Worm (Caenorhabditis elegans) whole organism, L4 larva: ENCODE data around the gene T15H9.5.

Experiments
- F10B5.3 ChIP-seq: sonication (generic microtip); optimal IDR thresholded peaks from 2 replicates; lab custom pipeline; 2016; ENCODE audit warnings: mild to moderate bottlenecking, missing genetic modification characterization, missing compliant biosample characterization
- F26F4.8 ChIP-seq: fragments of 200-800 bp; sonication (Bioruptor generic); conservative IDR thresholded peaks from 2 replicates; pipeline ENCODE4 v1.3.6; 2022; ENCODE audit warnings: missing genetic modification characterization, missing compliant biosample characterization
- F49E8.2 ChIP-seq: sonication (generic microtip); optimal IDR thresholded peaks from 2 replicates; lab custom pipeline; 2016; ENCODE audit warnings: missing compliant biosample characterization, mild to moderate bottlenecking, missing genetic modification characterization, borderline replicate concordance
- R02D3.7 ChIP-seq: fragments of 150-350 bp; sonication (generic microtip); optimal IDR thresholded peaks from 3 replicates; lab custom pipeline; 2014; ENCODE audit warnings: missing biosample characterization, missing genetic modification characterization
- T20F7.1 ChIP-seq: fragments of 200-800 bp; sonication (Bioruptor generic); optimal IDR thresholded peaks from 2 replicates; lab custom pipeline; 2018; ENCODE audit warnings: mild to moderate bottlenecking, missing genetic modification characterization, missing compliant biosample characterization
- T26A8.4 ChIP-seq: fragments of 200-800 bp; sonication (Bioruptor generic); IDR thresholded peaks from 2 replicates; pipeline ENCODE4 v1.3.6; 2022; ENCODE audit warnings: missing genetic modification characterization, missing compliant biosample characterization
- Y105C5A.15 ChIP-seq: fragments of 200-800 bp; sonication (Bioruptor generic); IDR thresholded peaks from 2 replicates; pipeline ENCODE4 v1.3.6; 2022; ENCODE audit warnings: missing genetic modification characterization, missing compliant biosample characterization
- Y48G9A.11 ChIP-seq: fragments of 200-800 bp; sonication (Bioruptor generic); IDR thresholded peaks from 2 replicates; pipeline ENCODE4 v1.3.6; 2022; ENCODE audit warnings: missing genetic modification reagents, missing genetic modification characterization, missing compliant biosample characterization
- attf-4 ChIP-seq: sonication (generic microtip); optimal IDR thresholded peaks from 3 replicates; lab custom pipeline; 2017; ENCODE audit warnings: missing biosample characterization, missing genetic modification characterization
- ceh-32 ChIP-seq: sonication (generic microtip); optimal IDR thresholded peaks from 2 replicates; lab custom pipeline; 2016; ENCODE audit warnings: mild to moderate bottlenecking, missing genetic modification characterization, missing compliant biosample characterization; ENCODE audit not compliant: poor library complexity
- ceh-44 ChIP-seq: fragments of 200-800 bp; sonication (Bioruptor generic); IDR thresholded peaks from 2 replicates; pipeline ENCODE4 v1.3.6; 2022; ENCODE audit warnings: missing genetic modification reagents, missing genetic modification characterization, missing compliant biosample characterization
- ceh-62 ChIP-seq: sonication (generic microtip); optimal IDR thresholded peaks from 2 replicates; lab custom pipeline; 2017; ENCODE audit warnings: missing biosample characterization, missing genetic modification characterization
- ces-1 ChIP-seq: fragments of 150-350 bp; sonication (generic microtip); optimal IDR thresholded peaks from 4 replicates; lab custom pipeline; 2014; ENCODE audit warnings: missing biosample characterization, missing genetic modification reagents, missing genetic modification characterization
- cey-2 ChIP-seq: sonication (generic microtip); optimal IDR thresholded peaks from 3 replicates; lab custom pipeline; 2017; ENCODE audit warnings: missing genetic modification characterization, mild to moderate bottlenecking, missing compliant biosample characterization, antibody characterized with exemption, borderline replicate concordance; ENCODE audit not compliant: insufficient read depth
- ctbp-1 ChIP-seq: fragments of 200-800 bp; sonication (Bioruptor generic); IDR thresholded peaks from 2 replicates; pipeline ENCODE4 v1.3.6; 2022; ENCODE audit warnings: missing genetic modification reagents, missing genetic modification characterization, missing compliant biosample characterization
- daf-8 ChIP-seq: fragments of 200-800 bp; sonication (Bioruptor generic); IDR thresholded peaks from 2 replicates; pipeline ENCODE4 v1.3.6; 2022; ENCODE audit warnings: missing genetic modification characterization, missing compliant biosample characterization
- dpl-1 ChIP-seq: fragments of 150-350 bp; optimal IDR thresholded peaks from 2 replicates; lab custom pipeline; 2014; ENCODE audit warnings: missing biosample characterization, missing genetic modification reagents, missing genetic modification characterization
- egl-27 ChIP-seq: sonication (generic microtip); optimal IDR thresholded peaks from 3 replicates; lab custom pipeline; 2017; ENCODE audit warnings: missing biosample characterization, missing genetic modification reagents, missing genetic modification characterization
- fkh-10 ChIP-seq: fragments of 150-350 bp; optimal IDR thresholded peaks from 2 replicates; lab custom pipeline; 2014; ENCODE audit warnings: missing biosample characterization, missing genetic modification reagents, missing genetic modification characterization
- hif-1 ChIP-seq, 2 experiments: sonication (generic microtip); optimal IDR thresholded peaks; 2 replicates each; lab custom pipeline; 2016 to 2017; ENCODE audit warnings: missing compliant biosample characterization in 2 of 2, missing genetic modification characterization in 2 of 2, missing genetic modification reagents in 2 of 2, missing genotype in 2 of 2, mild to moderate bottlenecking in 1 of 2
- hlh-11 ChIP-seq: fragments of 200-800 bp; sonication (Bioruptor generic); optimal IDR thresholded peaks from 2 replicates; lab custom pipeline; 2018; ENCODE audit warnings: mild to moderate bottlenecking, missing genetic modification characterization, missing compliant biosample characterization
- hlh-30 ChIP-seq: sonication (generic microtip); optimal IDR thresholded peaks from 2 replicates; lab custom pipeline; 2017; ENCODE audit warnings: antibody characterized with exemption, mild to moderate bottlenecking, missing genetic modification characterization, missing compliant biosample characterization; ENCODE audit not compliant: insufficient read depth
- hmg-1.1 ChIP-seq: fragments of 200-800 bp; sonication (Bioruptor generic); IDR thresholded peaks from 2 replicates; pipeline ENCODE4 v1.3.6; 2022; ENCODE audit warnings: missing genetic modification reagents, missing genetic modification characterization, missing compliant biosample characterization
- lin-1 ChIP-seq: fragments of 200-800 bp; sonication (Bioruptor generic); IDR thresholded peaks from 2 replicates; pipeline ENCODE4 v1.3.6; 2022; ENCODE audit warnings: missing genetic modification reagents, missing genetic modification characterization, missing compliant biosample characterization
- lin-15B ChIP-seq: fragments of 150-350 bp; sonication (generic microtip); optimal IDR thresholded peaks from 3 replicates; lab custom pipeline; 2014; ENCODE audit warnings: missing biosample characterization, missing genetic modification characterization
- lin-29 ChIP-seq: fragments of 200-800 bp; sonication (Bioruptor generic); IDR thresholded peaks from 2 replicates; pipeline ENCODE4 v1.3.6; 2022; ENCODE audit warnings: missing genetic modification reagents, missing genetic modification characterization, missing compliant biosample characterization
- lsy-2 ChIP-seq, 2 experiments: fragments of 150-350 bp in 1 of 2; sonication (generic microtip) in 1 of 2; optimal IDR thresholded peaks; 2 replicates each; lab custom pipeline; 2014 to 2017; ENCODE audit warnings: missing biosample characterization in 2 of 2, missing genetic modification characterization in 2 of 2
- mdl-1 ChIP-seq, 2 experiments: fragments of 150-350 bp in 1 of 2; sonication (generic microtip) in 1 of 2; optimal IDR thresholded peaks; 2 replicates each; lab custom pipeline; 2014 to 2017; ENCODE audit warnings: missing biosample characterization in 2 of 2, missing genetic modification characterization in 2 of 2
- mdt-29 ChIP-seq: fragments of 200-800 bp; sonication (Bioruptor generic); IDR thresholded peaks from 2 replicates; pipeline ENCODE4 v1.3.6; 2022; ENCODE audit warnings: missing genetic modification reagents, missing genetic modification characterization, missing compliant biosample characterization
- mxl-2 ChIP-seq: fragments of 200-800 bp; sonication (Bioruptor generic); conservative IDR thresholded peaks from 2 replicates; pipeline ENCODE4 v1.3.6; 2022; ENCODE audit warnings: missing genetic modification reagents, missing genetic modification characterization, missing compliant biosample characterization
- mxl-3 ChIP-seq: fragments of 200-800 bp; sonication (Bioruptor generic); optimal IDR thresholded peaks from 2 replicates; lab custom pipeline; 2018; ENCODE audit warnings: mild to moderate bottlenecking, missing genetic modification characterization, missing compliant biosample characterization
- nhr-11 ChIP-seq: fragments of 150-350 bp; optimal IDR thresholded peaks from 2 replicates; lab custom pipeline; 2014; ENCODE audit warnings: missing biosample characterization, missing genetic modification characterization
- nhr-111 ChIP-seq: fragments of 200-800 bp; sonication (Bioruptor generic); optimal IDR thresholded peaks from 2 replicates; lab custom pipeline; 2018; ENCODE audit warnings: mild to moderate bottlenecking, missing genetic modification characterization, missing compliant biosample characterization
- nhr-28 ChIP-seq: fragments of 150-350 bp; optimal IDR thresholded peaks from 2 replicates; lab custom pipeline; 2014; ENCODE audit warnings: missing biosample characterization, missing genetic modification characterization
- nhr-41 ChIP-seq: fragments of 200-800 bp; sonication (Bioruptor generic); IDR thresholded peaks from 2 replicates; pipeline ENCODE4 v1.3.6; 2022; ENCODE audit warnings: missing genetic modification reagents, missing genetic modification characterization, missing compliant biosample characterization
- nhr-48 ChIP-seq: sonication (generic microtip); optimal IDR thresholded peaks from 2 replicates; lab custom pipeline; 2016; ENCODE audit warnings: mild to moderate bottlenecking, missing genetic modification characterization, missing compliant biosample characterization
- nhr-76 ChIP-seq: fragments of 150-350 bp; optimal IDR thresholded peaks from 2 replicates; lab custom pipeline; 2014; ENCODE audit warnings: missing biosample characterization, missing genetic modification characterization
- nhr-77 ChIP-seq: fragments of 150-350 bp; optimal IDR thresholded peaks from 2 replicates; lab custom pipeline; 2014; ENCODE audit warnings: missing biosample characterization, missing genetic modification characterization
- rbr-2 ChIP-seq: sonication (generic microtip); optimal IDR thresholded peaks from 2 replicates; lab custom pipeline; 2016; ENCODE audit warnings: missing genotype, missing genetic modification characterization, missing compliant biosample characterization
- snpc-1.2 ChIP-seq: fragments of 200-800 bp; sonication (Bioruptor generic); IDR thresholded peaks from 2 replicates; pipeline ENCODE4 v1.3.6; 2022; ENCODE audit warnings: missing genetic modification reagents, missing genetic modification characterization, missing compliant biosample characterization
- snpc-4 ChIP-seq: fragments of 150-350 bp; optimal IDR thresholded peaks from 2 replicates; lab custom pipeline; 2014; ENCODE audit warnings: missing biosample characterization, missing genetic modification characterization
- spr-1 ChIP-seq: sonication (generic microtip); optimal IDR thresholded peaks from 2 replicates; lab custom pipeline; 2016; ENCODE audit warnings: mild to moderate bottlenecking, missing genetic modification characterization, missing compliant biosample characterization
- spr-3 ChIP-seq: fragments of 200-800 bp; sonication (Bioruptor generic); optimal IDR thresholded peaks from 2 replicates; lab custom pipeline; 2018; ENCODE audit warnings: mild to moderate bottlenecking, missing genetic modification characterization, missing compliant biosample characterization
- unc-62 ChIP-seq, 3 experiments: fragments of 150-350 bp in 1 of 3; sonication (generic microtip); optimal IDR thresholded peaks in 2 of 3; peaks in 1 of 3; 1 replicate in 1 of 3; 2 replicates in 2 of 3; lab custom pipeline; 2014 to 2017; ENCODE audit warnings: missing biosample characterization in 3 of 3, missing genetic modification characterization in 3 of 3, missing genetic modification reagents in 3 of 3, missing genotype in 1 of 3
- zag-1 ChIP-seq: fragments of 150-350 bp; optimal IDR thresholded peaks from 2 replicates; lab custom pipeline; 2014; ENCODE audit warnings: missing biosample characterization, missing genetic modification characterization
- zfp-3 ChIP-seq: fragments of 200-800 bp; sonication (Bioruptor generic); conservative IDR thresholded peaks from 2 replicates; pipeline ENCODE4 v1.3.6; 2022; ENCODE audit warnings: missing genetic modification reagents, missing genetic modification characterization, missing compliant biosample characterization
- zip-11 ChIP-seq: fragments of 200-800 bp; sonication (Bioruptor generic); IDR thresholded peaks from 2 replicates; pipeline ENCODE4 v1.3.6; 2022; ENCODE audit warnings: missing genetic modification characterization, missing compliant biosample characterization
- zip-2 ChIP-seq: fragments of 150-350 bp; optimal IDR thresholded peaks from 2 replicates; lab custom pipeline; 2014; ENCODE audit warnings: missing biosample characterization, missing genetic modification characterization
- ztf-11 ChIP-seq: fragments of 150-350 bp; optimal IDR thresholded peaks from 2 replicates; lab custom pipeline; 2014; ENCODE audit warnings: missing biosample characterization, missing genetic modification characterization
- ztf-7 ChIP-seq: fragments of 150-350 bp; optimal IDR thresholded peaks from 2 replicates; lab custom pipeline; 2014; ENCODE audit warnings: missing biosample characterization, missing genetic modification characterization

Gene T15H9.5

ce11 chrII:9619995-9620535, 8.8 kb upstream of the T15H9.5 start (continued):
- TF ChIP-seq egl-27 (no peak), nhr-11 (tag; lab: Kevin White, UChicago) (peak; percentile 24), hmg-1.1 (no peak; the same call in 1 of the 2 replicates), zag-1 (tag; lab: Kevin White, UChicago) (no peak), hlh-30 (peak; percentile 34), ztf-7 (no peak), nhr-111 (no peak), ceh-62 (no peak), mdl-1 (tag; optimal IDR thresholded peaks at IDR 0.05; lab: Kevin White, UChicago) (peak in 1 of 2 experiments; percentile 60), zfp-3 (no peak), ceh-32 (tag; lab: Kevin White, UChicago) (no peak), nhr-48 (tag; lab: Kevin White, UChicago) (peak; percentile 35), ces-1 (no peak), F26F4.8 (GFP tag; lab: Robert Waterston, UW) (no peak), rbr-2 (tag; lab: Kevin White, UChicago) (no peak), cey-2 (no peak), zip-2 (tag; lab: Kevin White, UChicago) (peak; percentile 14), spr-1 (no peak), nhr-77 (no peak), mdt-29 (GFP tag; lab: Robert Waterston, UW) (no peak), lin-15B (tag; lab: Kevin White, UChicago) (no peak), fkh-10 (GFP tag; lab: Kevin White, UChicago) (no peak), spr-3 (GFP tag; lab: Kevin White, UChicago) (no peak), snpc-1.2 (GFP tag; lab: Robert Waterston, UW) (no peak), nhr-76 (tag; lab: Kevin White, UChicago) (no peak), lsy-2 (tag; optimal IDR thresholded peaks at IDR 0.05; lab: Kevin White, UChicago) (peak in 1 of 2 experiments; percentile 9), hlh-11 (tag; lab: Kevin White, UChicago) (peak; percentile 75), unc-62 (GFP tag; optimal IDR thresholded peaks at IDR 0.05 in 1 of 2; lab: Kevin White, UChicago) (peak in 1 of 2 experiments; percentile 91), unc-62 (tag; optimal IDR thresholded peaks at IDR 0.05; lab: Kevin White, UChicago) (no peak), hif-1 (tag; optimal IDR thresholded peaks at IDR 0.05; lab: Kevin White, UChicago) (peak in 1 of 2 experiments; percentile 0), T20F7.1 (GFP tag; lab: Kevin White, UChicago) (no peak), mxl-3 (GFP tag; lab: Kevin White, UChicago) (peak; percentile 48), nhr-41 (GFP tag; lab: Robert Waterston, UW) (no peak), dpl-1 (GFP tag; lab: Kevin White, UChicago) (no peak), ztf-11 (tag; lab: Kevin White, UChicago) (no peak), attf-4 (no peak), Y105C5A.15 (GFP tag; lab: Robert Waterston, UW) (no peak), ceh-44 (GFP tag; lab: Robert Waterston, UW) (no peak)

- TF ChIP-seq nhr-28: peak; percentile 93
- TF ChIP-seq mdl-1 (tag; optimal IDR thresholded peaks at IDR 0.05; lab: Kevin White, UChicago): peak in 1 of 2 experiments; percentile 74
- TF ChIP-seq lin-29 (GFP tag; lab: Robert Waterston, UW): no peak
- no peak for TF ChIP-seq ctbp-1
- TF ChIP-seq nhr-48 (tag; lab: Kevin White, UChicago): no peak
- TF ChIP-seq snpc-1.2 (GFP tag; lab: Robert Waterston, UW): no peak
- TF ChIP-seq snpc-4 (tag; lab: Kevin White, UChicago): no peak
- TF ChIP-seq ceh-44 (GFP tag; lab: Robert Waterston, UW): no peak
- TF ChIP-seq lin-1 (GFP tag; lab: Robert Waterston, UW): peak; percentile 56; the same call in 1 of the 2 replicates
- TF ChIP-seq zip-11 (GFP tag; lab: Robert Waterston, UW): no peak
- TF ChIP-seq T20F7.1 (GFP tag; lab: Kevin White, UChicago): peak; percentile 43
- TF ChIP-seq zag-1 (tag; lab: Kevin White, UChicago): no peak
- no peak for TF ChIP-seq R02D3.7
- TF ChIP-seq daf-8 (GFP tag; lab: Robert Waterston, UW): no peak
- TF ChIP-seq F49E8.2: no peak
- TF ChIP-seq T26A8.4 (GFP tag; lab: Robert Waterston, UW): peak; percentile 33
- TF ChIP-seq Y48G9A.11 (GFP tag; lab: Robert Waterston, UW): no peak
- TF ChIP-seq F26F4.8 (GFP tag; lab: Robert Waterston, UW): no peak
- TF ChIP-seq mxl-2: 0 out of 2 replicates have a peak, but pooled peaks have one; percentile 33
- TF ChIP-seq F10B5.3 (tag; lab: Kevin White, UChicago): no peak
These were observed 8.2 kb upstream of the T15H9.5 start for ce11 chrII:9619402-9619862.
